Worm (Caenorhabditis elegans) whole organism, L2 larva: Measurements from ENCODE around the gene ZK688.11.

Experiments used
- C34F6.9 ChIP-seq: fragments of 150-350 bp; optimal IDR thresholded peaks from 2 replicates; lab custom pipeline; 2014; ENCODE audit warnings: missing biosample characterization, missing genetic modification characterization
- F13H6.1 ChIP-seq: sonication (generic microtip); optimal IDR thresholded peaks from 2 replicates; lab custom pipeline; 2016; ENCODE audit warnings: missing genetic modification characterization, missing compliant biosample characterization
- Y55F3AM.14 ChIP-seq: fragments of 200-800 bp; sonication (Bioruptor generic); optimal IDR thresholded peaks from 2 replicates; lab custom pipeline; 2018; ENCODE audit warnings: mild to moderate bottlenecking, missing genetic modification characterization, missing compliant biosample characterization
- alr-1 ChIP-seq: fragments of 150-350 bp; optimal IDR thresholded peaks from 2 replicates; lab custom pipeline; 2014; ENCODE audit warnings: missing biosample characterization, missing genetic modification characterization
- aly-2 ChIP-seq: fragments of 150-350 bp; optimal IDR thresholded peaks from 2 replicates; lab custom pipeline; 2014; ENCODE audit warnings: missing biosample characterization, missing genetic modification characterization
- ama-1 ChIP-seq: fragments of 150-350 bp; optimal IDR thresholded peaks from 2 replicates; lab custom pipeline; 2018; ENCODE audit warnings: inconsistent platforms
- blmp-1 ChIP-seq: sonication (generic microtip); optimal IDR thresholded peaks from 2 replicates; lab custom pipeline; 2017; ENCODE audit warnings: missing genetic modification characterization, mild to moderate bottlenecking, missing compliant biosample characterization, antibody characterized with exemption, moderate library complexity; ENCODE audit not compliant: insufficient read depth
- ceh-82 ChIP-seq: fragments of 150-350 bp; optimal IDR thresholded peaks from 2 replicates; lab custom pipeline; 2014; ENCODE audit warnings: missing biosample characterization, missing genetic modification characterization
- crh-2 ChIP-seq: sonication (generic microtip); optimal IDR thresholded peaks from 2 replicates; lab custom pipeline; 2017; ENCODE audit warnings: missing biosample characterization, missing genetic modification characterization
- dmd-4 ChIP-seq: sonication (generic microtip); optimal IDR thresholded peaks from 2 replicates; lab custom pipeline; 2017; ENCODE audit warnings: missing biosample characterization, missing genetic modification characterization
- egl-27 ChIP-seq: sonication (generic microtip); optimal IDR thresholded peaks from 3 replicates; lab custom pipeline; 2017; ENCODE audit warnings: missing biosample characterization, missing genetic modification reagents, missing genetic modification characterization
- elt-1 ChIP-seq: fragments of 150-350 bp; optimal IDR thresholded peaks from 2 replicates; lab custom pipeline; 2014; ENCODE audit warnings: missing biosample characterization, missing genetic modification characterization
- elt-3 ChIP-seq: sonication (generic microtip); optimal IDR thresholded peaks from 2 replicates; lab custom pipeline; 2017; ENCODE audit warnings: missing biosample characterization, missing genetic modification characterization
- fos-1 ChIP-seq: fragments of 150-350 bp; optimal IDR thresholded peaks from 2 replicates; lab custom pipeline; 2014; ENCODE audit warnings: missing biosample characterization, missing genetic modification characterization
- lin-11 ChIP-seq: fragments of 150-350 bp; sonication (generic microtip); optimal IDR thresholded peaks from 2 replicates; lab custom pipeline; 2014; ENCODE audit warnings: missing biosample characterization, missing genetic modification characterization, inconsistent platforms, mixed read lengths
- lin-13 ChIP-seq: fragments of 150-350 bp; optimal IDR thresholded peaks from 2 replicates; lab custom pipeline; 2014; ENCODE audit warnings: missing biosample characterization, missing genetic modification reagents, missing genetic modification characterization
- lsy-2 ChIP-seq, 2 experiments: fragments of 150-350 bp in 1 of 2; sonication (generic microtip) in 1 of 2; optimal IDR thresholded peaks; 2 replicates each; lab custom pipeline; 2014 to 2017; ENCODE audit warnings: missing biosample characterization in 2 of 2, missing genetic modification characterization in 2 of 2
- mab-5 ChIP-seq: fragments of 150-350 bp; optimal IDR thresholded peaks from 2 replicates; lab custom pipeline; 2014; ENCODE audit warnings: missing biosample characterization, missing genetic modification characterization
- mdl-1 ChIP-seq, 2 experiments: fragments of 150-350 bp in 1 of 2; sonication (generic microtip) in 1 of 2; optimal IDR thresholded peaks; 2 replicates each; lab custom pipeline; 2017; ENCODE audit warnings: missing biosample characterization in 2 of 2, missing genetic modification characterization in 2 of 2
- nhr-10 ChIP-seq: sonication (generic microtip); optimal IDR thresholded peaks from 2 replicates; lab custom pipeline; 2017; ENCODE audit warnings: missing biosample characterization, missing genetic modification characterization
- nhr-129 ChIP-seq: fragments of 150-350 bp; optimal IDR thresholded peaks from 2 replicates; lab custom pipeline; 2014; ENCODE audit warnings: missing biosample characterization, missing genetic modification characterization
- nhr-21 ChIP-seq: fragments of 150-350 bp; optimal IDR thresholded peaks from 2 replicates; lab custom pipeline; 2014; ENCODE audit warnings: missing biosample characterization, missing genetic modification characterization
- nhr-23 ChIP-seq: fragments of 150-350 bp; optimal IDR thresholded peaks from 2 replicates; lab custom pipeline; 2014; ENCODE audit warnings: missing biosample characterization, missing genetic modification reagents, missing genetic modification characterization
- nhr-237 ChIP-seq: fragments of 150-350 bp; optimal IDR thresholded peaks from 2 replicates; lab custom pipeline; 2014; ENCODE audit warnings: missing biosample characterization, missing genetic modification characterization
- nhr-25 ChIP-seq: fragments of 150-350 bp; sonication (generic microtip); optimal IDR thresholded peaks from 3 replicates; lab custom pipeline; 2014; ENCODE audit warnings: missing biosample characterization, missing genetic modification characterization
- nhr-6 ChIP-seq: fragments of 150-350 bp; optimal IDR thresholded peaks from 2 replicates; lab custom pipeline; 2014; ENCODE audit warnings: missing biosample characterization, missing genetic modification characterization
- peb-1 ChIP-seq: fragments of 150-350 bp; optimal IDR thresholded peaks from 2 replicates; lab custom pipeline; 2014; ENCODE audit warnings: missing biosample characterization, missing genetic modification characterization
- skn-1 ChIP-seq: sonication (generic microtip); optimal IDR thresholded peaks from 2 replicates; lab custom pipeline; 2017; ENCODE audit warnings: missing biosample characterization, missing genetic modification characterization
- sma-9 ChIP-seq, 2 experiments: fragments of 150-350 bp in 1 of 2; sonication (generic microtip) in 1 of 2; optimal IDR thresholded peaks; 2 replicates each; lab custom pipeline; 2014 to 2016; ENCODE audit warnings: missing genetic modification characterization in 2 of 2, mild to moderate bottlenecking in 1 of 2, missing biosample characterization in 1 of 2, missing compliant biosample characterization in 1 of 2, missing genetic modification reagents in 1 of 2, moderate library complexity in 1 of 2
- snpc-4 ChIP-seq: fragments of 150-350 bp; optimal IDR thresholded peaks from 2 replicates; lab custom pipeline; 2014; ENCODE audit warnings: missing biosample characterization, missing genetic modification characterization
- unc-39 ChIP-seq: fragments of 150-350 bp; optimal IDR thresholded peaks from 2 replicates; lab custom pipeline; 2014; ENCODE audit warnings: missing biosample characterization, missing genetic modification characterization
- zag-1 ChIP-seq: fragments of 150-350 bp; optimal IDR thresholded peaks from 2 replicates; lab custom pipeline; 2014; ENCODE audit warnings: missing biosample characterization, missing genetic modification characterization
- ztf-1 ChIP-seq: fragments of 200-800 bp; sonication (Bioruptor generic); conservative IDR thresholded peaks from 2 replicates; pipeline ENCODE4 v1.3.6; 2022; ENCODE audit warnings: missing genetic modification characterization, missing compliant biosample characterization
- ztf-4 ChIP-seq: fragments of 150-350 bp; optimal IDR thresholded peaks from 2 replicates; lab custom pipeline; 2014; ENCODE audit warnings: missing biosample characterization, missing genetic modification characterization

ZK688.11 gene

ce11 chrIII:7913488-7913887, 28.7 kb upstream of the ZK688.11 start, which contains the start of gene ZK688.12:
Gene ZK688.12 (minus strand): TSS chrIII:7913588.
- TF ChIP-seq nhr-129 (tag; lab: Kevin White, UChicago) (no peak), snpc-4 (tag; lab: Kevin White, UChicago) (no peak), lin-11 (no peak), blmp-1 (tag; lab: Kevin White, UChicago) (no peak), nhr-23 (tag; lab: Kevin White, UChicago) (no peak)

ce11 chrIII:7911621-7912020, 26.9 kb upstream of the ZK688.11 start, which contains the start of gene ZK688.7:
Gene ZK688.7 (minus strand): TSS chrIII:7911634.
- TF ChIP-seq C34F6.9 (tag; lab: Kevin White, UChicago) = peak; percentile 51
- no peak for TF ChIP-seq Y55F3AM.14 (GFP tag; lab: Kevin White, UChicago)
- TF ChIP-seq nhr-237 = no peak
- TF ChIP-seq lsy-2 (tag; optimal IDR thresholded peaks at IDR 0.05; lab: Kevin White, UChicago) = peak in 1 of 2 experiments; percentile 38
- no peak for TF ChIP-seq nhr-6 (tag; lab: Kevin White, UChicago)
- TF ChIP-seq nhr-25 (tag; lab: Kevin White, UChicago) = peak; percentile 56
- TF ChIP-seq nhr-129 (tag; lab: Kevin White, UChicago) = peak; percentile 57
- peak; percentile 13 for TF ChIP-seq crh-2 (tag; lab: Kevin White, UChicago)
- TF ChIP-seq fos-1 (tag; lab: Kevin White, UChicago) = peak; percentile 4

- TF ChIP-seq egl-27 (tag; lab: Kevin White, UChicago) = no peak
- no peak for TF ChIP-seq unc-39 (tag; lab: Kevin White, UChicago)
- TF ChIP-seq alr-1 (tag; lab: Kevin White, UChicago) = no peak
- no peak for TF ChIP-seq mdl-1 (tag; optimal IDR thresholded peaks at IDR 0.05; lab: Kevin White, UChicago)
- TF ChIP-seq nhr-23 (tag; lab: Kevin White, UChicago) = no peak
- TF ChIP-seq zag-1 = no peak
- no peak for TF ChIP-seq dmd-4 (tag; lab: Kevin White, UChicago)
- no peak for TF ChIP-seq sma-9 (GFP tag; optimal IDR thresholded peaks at IDR 0.05; lab: Kevin White, UChicago)
- no peak for TF ChIP-seq sma-9 (tag; optimal IDR thresholded peaks at IDR 0.05; lab: Kevin White, UChicago)
Observed at ce11 chrIII:7909263-7909662, 24.5 kb upstream of the ZK688.11 start, which contains the start of gene ZK688.1. Gene ZK688.1 (plus strand): TSS chrIII:7909563.

- TF ChIP-seq elt-3 (no peak), lsy-2 (tag; optimal IDR thresholded peaks at IDR 0.05; lab: Kevin White, UChicago) (peak in 1 of 2 experiments; percentile 6)
- TF ChIP-seq, all 48 proteins: peak for 1
Observed at ce11 chrIII:7907515-7907914, 22.8 kb upstream of the ZK688.11 start, which contains the start of gene pcp-5. Gene pcp-5 (minus strand): TSS chrIII:7907615.

ce11 chrIII:7903427-7903826, 18.7 kb upstream of the ZK688.11 start:
- no peak for TF ChIP-seq elt-3
- TF ChIP-seq crh-2 (tag; lab: Kevin White, UChicago) = no peak
- no peak for TF ChIP-seq nhr-10
- no peak for TF ChIP-seq zag-1
- TF ChIP-seq F13H6.1 = no peak
- TF ChIP-seq egl-27 (tag; lab: Kevin White, UChicago) = no peak
- TF ChIP-seq snpc-4 (tag; lab: Kevin White, UChicago) = no peak
- TF ChIP-seq lin-13 (GFP tag; lab: Kevin White, UChicago) = no peak
- TF ChIP-seq nhr-6 (tag; lab: Kevin White, UChicago) = no peak
- TF ChIP-seq fos-1 (tag; lab: Kevin White, UChicago) = no peak
- no peak for TF ChIP-seq ceh-82 (tag; lab: Kevin White, UChicago)
- no peak for TF ChIP-seq elt-1 (tag; lab: Kevin White, UChicago)
- TF ChIP-seq ztf-1 (GFP tag; lab: Robert Waterston, UW) = no peak
- TF ChIP-seq, all 48 proteins: peak for 0

ce11 chrIII:7900733-7901132, 16.0 kb upstream of the ZK688.11 start, which contains the start of gene best-24:
Gene best-24 (plus strand): TSS chrIII:7901033.
- no peak for TF ChIP-seq sma-9 (GFP tag; optimal IDR thresholded peaks at IDR 0.05; lab: Kevin White, UChicago)
- TF ChIP-seq sma-9 (tag; optimal IDR thresholded peaks at IDR 0.05; lab: Kevin White, UChicago) = no peak
- no peak for TF ChIP-seq lin-13 (GFP tag; lab: Kevin White, UChicago)
- no peak for TF ChIP-seq mab-5 (tag; lab: Kevin White, UChicago)
- no peak for TF ChIP-seq snpc-4 (tag; lab: Kevin White, UChicago)
- no peak for TF ChIP-seq ama-1 (lab: Kevin White, UChicago)
- no peak for TF ChIP-seq nhr-21 (tag; lab: Kevin White, UChicago)
- TF ChIP-seq lin-11 = no peak
- TF ChIP-seq nhr-6 (tag; lab: Kevin White, UChicago) = no peak
- TF ChIP-seq egl-27 (tag; lab: Kevin White, UChicago) = no peak
- TF ChIP-seq aly-2 (tag; lab: Kevin White, UChicago) = no peak
- no peak for TF ChIP-seq peb-1
- TF ChIP-seq nhr-10 = no peak
- TF ChIP-seq zag-1 = no peak
- no peak for TF ChIP-seq elt-3
- TF ChIP-seq nhr-237 = no peak
- no peak for TF ChIP-seq ztf-4
- TF ChIP-seq skn-1 (tag; lab: Kevin White, UChicago) = no peak
